Worm (Caenorhabditis elegans) whole organism, L4 larva: ENCODE data around the gene ttr-12.

Experiments
- Y105C5A.15 ChIP-seq: fragments of 200-800 bp; sonication (Bioruptor generic); IDR thresholded peaks from 2 replicates; pipeline ENCODE4 v1.3.6; 2022; ENCODE audit warnings: missing genetic modification characterization, missing compliant biosample characterization
- aha-1 ChIP-seq: fragments of 150-350 bp; peaks from one replicate; lab custom pipeline; 2014; ENCODE audit warnings: missing biosample characterization, missing genetic modification characterization
- hlh-11 ChIP-seq: fragments of 200-800 bp; sonication (Bioruptor generic); optimal IDR thresholded peaks from 2 replicates; lab custom pipeline; 2018; ENCODE audit warnings: mild to moderate bottlenecking, missing genetic modification characterization, missing compliant biosample characterization
- lin-13 ChIP-seq: fragments of 150-350 bp; optimal IDR thresholded peaks from 2 replicates; lab custom pipeline; 2014; ENCODE audit warnings: missing biosample characterization, missing genetic modification reagents, missing genetic modification characterization
- lin-38 ChIP-seq: fragments of 200-800 bp; sonication (Bioruptor generic); IDR thresholded peaks from 2 replicates; pipeline ENCODE4 v1.3.6; 2022; ENCODE audit warnings: missing genetic modification reagents, missing genetic modification characterization, missing compliant biosample characterization
- lir-3 ChIP-seq: sonication (generic microtip); optimal IDR thresholded peaks from 2 replicates; lab custom pipeline; 2016; ENCODE audit warnings: mild to moderate bottlenecking, missing genetic modification characterization, missing compliant biosample characterization
- nhr-11 ChIP-seq: fragments of 150-350 bp; optimal IDR thresholded peaks from 2 replicates; lab custom pipeline; 2014; ENCODE audit warnings: missing biosample characterization, missing genetic modification characterization
- nhr-42 ChIP-seq: fragments of 200-800 bp; sonication (Bioruptor generic); IDR thresholded peaks from 2 replicates; pipeline ENCODE4 v1.3.6; 2022; ENCODE audit warnings: missing genetic modification characterization, missing compliant biosample characterization
- nhr-6 ChIP-seq: fragments of 150-350 bp; optimal IDR thresholded peaks from 2 replicates; lab custom pipeline; 2014; ENCODE audit warnings: missing biosample characterization, missing genetic modification characterization
- snpc-4 ChIP-seq: fragments of 150-350 bp; optimal IDR thresholded peaks from 2 replicates; lab custom pipeline; 2014; ENCODE audit warnings: missing biosample characterization, missing genetic modification characterization
- spr-3 ChIP-seq: fragments of 200-800 bp; sonication (Bioruptor generic); optimal IDR thresholded peaks from 2 replicates; lab custom pipeline; 2018; ENCODE audit warnings: mild to moderate bottlenecking, missing genetic modification characterization, missing compliant biosample characterization
- tag-97 ChIP-seq: fragments of 200-800 bp; sonication (Bioruptor generic); IDR thresholded peaks from 2 replicates; pipeline ENCODE4 v1.3.6; 2022; ENCODE audit warnings: missing genetic modification characterization, missing compliant biosample characterization
- tra-1 ChIP-seq: fragments of 200-800 bp; sonication (Bioruptor generic); IDR thresholded peaks from 2 replicates; pipeline ENCODE4 v1.3.6; 2022; ENCODE audit warnings: missing genetic modification reagents, missing genetic modification characterization, missing compliant biosample characterization
- unc-39 ChIP-seq: sonication (generic microtip); optimal IDR thresholded peaks from 2 replicates; lab custom pipeline; 2017; ENCODE audit warnings: missing biosample characterization, missing genetic modification characterization
- unc-62 ChIP-seq, 3 experiments: fragments of 150-350 bp in 1 of 3; sonication (generic microtip); optimal IDR thresholded peaks in 2 of 3; peaks in 1 of 3; 1 replicate in 1 of 3; 2 replicates in 2 of 3; lab custom pipeline; 2014 to 2017; ENCODE audit warnings: missing biosample characterization in 3 of 3, missing genetic modification characterization in 3 of 3, missing genetic modification reagents in 3 of 3, missing genotype in 1 of 3

The ttr-12 gene

DNA sequence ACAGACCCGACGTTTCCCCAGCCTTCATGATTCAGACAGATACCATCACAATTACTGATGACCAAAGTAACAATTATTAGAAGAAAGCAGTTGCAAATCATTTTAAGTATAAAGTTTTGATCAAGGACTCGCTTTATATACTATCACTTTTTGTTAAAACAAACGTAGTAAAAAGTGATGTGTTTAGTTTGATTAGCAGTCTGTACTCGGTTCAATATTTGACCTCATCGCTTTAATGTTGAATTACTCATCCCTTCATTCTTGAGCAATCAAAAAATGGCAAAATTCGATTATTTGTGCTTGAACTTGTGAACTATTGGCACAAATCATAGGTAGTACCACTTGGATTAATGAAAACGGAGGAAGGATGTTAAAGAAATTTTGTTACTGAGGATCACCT is 50.3 kb downstream of the ttr-12 start, which contains the start of gene abf-4:
abf-4 (minus strand) TSS at position 101 of the 400 bp plus-strand sequence.
- TF ChIP-seq tag-97 (no peak), tra-1 (GFP tag; lab: Robert Waterston, UW) (no peak), snpc-4 (tag; lab: Kevin White, UChicago) (no peak), Y105C5A.15 (GFP tag; lab: Robert Waterston, UW) (no peak), lir-3 (no peak), aha-1 (no peak), lin-38 (GFP tag; lab: Robert Waterston, UW) (no peak), lin-13 (GFP tag; lab: Kevin White, UChicago) (no peak), nhr-42 (GFP tag; lab: Robert Waterston, UW) (no peak), nhr-6 (no peak), nhr-11 (no peak), unc-39 (no peak), hlh-11 (tag; lab: Kevin White, UChicago) (no peak), unc-62 (GFP tag; optimal IDR thresholded peaks at IDR 0.05 in 1 of 2; lab: Kevin White, UChicago) (no peak), unc-62 (tag; optimal IDR thresholded peaks at IDR 0.05; lab: Kevin White, UChicago) (no peak), spr-3 (GFP tag; lab: Kevin White, UChicago) (no peak)
